Fruit fly (Drosophila melanogaster): ENCODE data around the gene CG3345.

CG3345 gene

dm6 chr2L:247845-248473 is 20.9 kb upstream of the CG3345 start (continued):
- TF ChIP-seq bab2 (GFP tag; optimal IDR thresholded peaks at IDR 0.05), result no peak
- peak; percentile 43 for TF ChIP-seq CG9437 (GFP tag; optimal IDR thresholded peaks at IDR 0.05)
- no peak for TF ChIP-seq Sin3A (optimal IDR thresholded peaks at IDR 0.05)
- TF ChIP-seq Usf (GFP tag; optimal IDR thresholded peaks at IDR 0.05), result peak; percentile 19
- peak; percentile 42 for TF ChIP-seq klu (GFP tag; IDR thresholded peaks at IDR 0.05)
- TF ChIP-seq Mad (GFP tag; optimal IDR thresholded peaks at IDR 0.05), result no peak
- TF ChIP-seq CG14710 (tag; optimal IDR thresholded peaks at IDR 0.05), result peak; percentile 12
- no peak for TF ChIP-seq CG11456 (GFP tag; IDR thresholded peaks at IDR 0.05)
- TF ChIP-seq aop (GFP tag; IDR thresholded peaks at IDR 0.05), result no peak
- no peak for TF ChIP-seq ab (GFP tag; optimal IDR thresholded peaks at IDR 0.05)
- TF ChIP-seq CG7556 (GFP tag; optimal IDR thresholded peaks at IDR 0.05), result peak; percentile 77
- TF ChIP-seq eyg (GFP tag; optimal IDR thresholded peaks at IDR 0.05), result no peak
- no peak for TF ChIP-seq sim (GFP tag; IDR thresholded peaks at IDR 0.05)
- TF ChIP-seq phol (tag; optimal IDR thresholded peaks at IDR 0.05), result peak; percentile 49
- TF ChIP-seq CG1529 (GFP tag; optimal IDR thresholded peaks at IDR 0.05), result no peak
- no peak for TF ChIP-seq MTF-1 (GFP tag; optimal IDR thresholded peaks at IDR 0.05; ENCODE audit: borderline replicate concordance)
- TF ChIP-seq CG10431 (GFP tag; optimal IDR thresholded peaks at IDR 0.05), result no peak
- TF ChIP-seq CG14014 (GFP tag; IDR thresholded peaks at IDR 0.05), result no peak
- no peak for TF ChIP-seq ttk (GFP tag; IDR thresholded peaks at IDR 0.05)
- TF ChIP-seq trem (tag; optimal IDR thresholded peaks at IDR 0.05), result peak; percentile 60
- no peak for TF ChIP-seq vnd (GFP tag; IDR thresholded peaks at IDR 0.05; ENCODE audit: partially characterized antibody)
- TF ChIP-seq CG15601 (tag; optimal IDR thresholded peaks at IDR 0.05), result no peak
- no peak for TF ChIP-seq CG15479 (GFP tag; optimal IDR thresholded peaks at IDR 0.05)
- TF ChIP-seq schlank (tag; optimal IDR thresholded peaks at IDR 0.05), result no peak
- no peak for TF ChIP-seq CG8944 (GFP tag; optimal IDR thresholded peaks at IDR 0.05)
- TF ChIP-seq CG10274 (GFP tag; optimal IDR thresholded peaks at IDR 0.05), result peak; percentile 32
- peak; percentile 80 for TF ChIP-seq CG17361 (GFP tag; IDR thresholded peaks at IDR 0.05)
- TF ChIP-seq cwo (GFP tag; optimal IDR thresholded peaks at IDR 0.05), result peak; percentile 85
- no peak for TF ChIP-seq so (GFP tag; IDR thresholded peaks at IDR 0.05)
- no peak for TF ChIP-seq Sry-β (GFP tag; optimal IDR thresholded peaks at IDR 0.05)
- TF ChIP-seq CG2129 (GFP tag; IDR thresholded peaks at IDR 0.05; ENCODE audit: partially characterized antibody), result no peak
- TF ChIP-seq CG31365 (tag; optimal IDR thresholded peaks at IDR 0.05), result no peak
- TF ChIP-seq CG8478 (optimal IDR thresholded peaks at IDR 0.05), result no peak
- TF ChIP-seq CG33213 (GFP tag; optimal IDR thresholded peaks at IDR 0.05), result no peak
- peak; percentile 60 for TF ChIP-seq CoRest (tag; optimal IDR thresholded peaks at IDR 0.05)
- TF ChIP-seq CG12769 (tag; optimal IDR thresholded peaks at IDR 0.05), result peak; percentile 77
- TF ChIP-seq grau (tag; optimal IDR thresholded peaks at IDR 0.05), result peak; percentile 94
- TF ChIP-seq Side (GFP tag; optimal IDR thresholded peaks at IDR 0.05), result no peak
- TF ChIP-seq CG4328 (GFP tag; optimal IDR thresholded peaks at IDR 0.05), result peak; percentile 40
- peak; percentile 41 to 54 for TF ChIP-seq bsh (GFP tag; optimal IDR thresholded peaks at IDR 0.05)
- TF ChIP-seq pfk (GFP tag; optimal IDR thresholded peaks at IDR 0.05), result no peak
- no peak for TF ChIP-seq Dp (GFP tag; optimal IDR thresholded peaks at IDR 0.05)
- TF ChIP-seq ems (GFP tag; optimal IDR thresholded peaks at IDR 0.05), result no peak
- TF ChIP-seq CG2889 (GFP tag; IDR thresholded peaks at IDR 0.05), result no peak
- TF ChIP-seq Lhr (GFP tag; optimal IDR thresholded peaks at IDR 0.05), result no peak
- peak; percentile 27 for TF ChIP-seq psq (GFP tag; optimal IDR thresholded peaks at IDR 0.05)
- no peak for TF ChIP-seq CG10959 (GFP tag; IDR thresholded peaks at IDR 0.05)
- no peak for TF ChIP-seq grn (GFP tag; optimal IDR thresholded peaks at IDR 0.05)
- no peak for TF ChIP-seq croc (GFP tag; conservative IDR thresholded peaks at IDR 0.05)
- no peak for TF ChIP-seq bowl (GFP tag; IDR thresholded peaks at IDR 0.05)
- TF ChIP-seq CG4820 (GFP tag; optimal IDR thresholded peaks at IDR 0.05), result no peak
